Worm (Caenorhabditis elegans) whole organism, young adult: ENCODE measurements around the gene moc-1.
A peak's percentile ranks its signal among the peaks of the same experiment; 100 is the strongest.

Source experiments
- B0019.2 ChIP-seq: fragments of 200-800 bp; sonication (Bioruptor generic); conservative IDR thresholded peaks from 2 replicates; pipeline ENCODE4 v1.3.6; 2022; ENCODE audit warnings: missing genetic modification reagents, missing genetic modification characterization, missing compliant biosample characterization
- D2030.7 ChIP-seq: fragments of 200-800 bp; sonication (Bioruptor generic); IDR thresholded peaks from 2 replicates; pipeline ENCODE4 v1.3.6; 2022; ENCODE audit warnings: missing genetic modification reagents, missing genetic modification characterization, missing compliant biosample characterization
- F37B4.10 ChIP-seq: fragments of 200-800 bp; sonication (Bioruptor generic); IDR thresholded peaks from 2 replicates; pipeline ENCODE4 v1.3.6; 2022; ENCODE audit warnings: missing genetic modification characterization, missing compliant biosample characterization
- F55B11.4 ChIP-seq: sonication (generic microtip); optimal IDR thresholded peaks from 2 replicates; lab custom pipeline; 2016; ENCODE audit warnings: missing compliant biosample characterization, missing genetic modification characterization, borderline replicate concordance; ENCODE audit not compliant: insufficient read depth
- Y53F4B.3 ChIP-seq: fragments of 200-800 bp; sonication (Bioruptor generic); IDR thresholded peaks from 2 replicates; pipeline ENCODE4 v1.3.6; 2022; ENCODE audit warnings: missing genetic modification reagents, missing genetic modification characterization, missing compliant biosample characterization
- Y67H2A.10 ChIP-seq: fragments of 200-800 bp; sonication (Bioruptor generic); conservative IDR thresholded peaks from 2 replicates; pipeline ENCODE4 v1.3.6; 2022; ENCODE audit warnings: missing genetic modification reagents, missing genetic modification characterization, missing compliant biosample characterization
- akir-1 ChIP-seq: fragments of 200-800 bp; sonication (Bioruptor generic); optimal IDR thresholded peaks from 2 replicates; lab custom pipeline; 2018; ENCODE audit warnings: mild to moderate bottlenecking, missing genetic modification characterization, moderate library complexity, missing compliant biosample characterization
- ama-1 ChIP-seq, 3 experiments: fragments of 150-350 bp in 1 of 3; sonication (generic microtip) in 2 of 3; optimal IDR thresholded peaks; 2 replicates each; lab custom pipeline; 2014 to 2018; ENCODE audit warnings: missing biosample characterization in 2 of 3, missing genetic modification characterization in 2 of 3, missing genetic modification reagents in 2 of 3
- attf-3 ChIP-seq: fragments of 200-800 bp; sonication (Bioruptor generic); conservative IDR thresholded peaks from 2 replicates; pipeline ENCODE4 v1.3.6; 2022; ENCODE audit warnings: missing genetic modification reagents, missing genetic modification characterization, missing compliant biosample characterization
- ceh-100 ChIP-seq: fragments of 200-800 bp; sonication (Bioruptor generic); IDR thresholded peaks from 2 replicates; pipeline ENCODE4 v1.3.6; 2022; ENCODE audit warnings: missing genetic modification reagents, missing genetic modification characterization, missing compliant biosample characterization
- dox-1 ChIP-seq: fragments of 200-800 bp; sonication (Bioruptor generic); IDR thresholded peaks from 2 replicates; pipeline ENCODE4 v1.3.6; 2022; ENCODE audit warnings: missing genetic modification reagents, missing genetic modification characterization, missing compliant biosample characterization
- dpff-1 ChIP-seq: sonication (generic microtip); optimal IDR thresholded peaks from 2 replicates; lab custom pipeline; 2017; ENCODE audit warnings: mild to moderate bottlenecking, missing genetic modification characterization, missing compliant biosample characterization
- ets-4 ChIP-seq: fragments of 200-800 bp; sonication (Bioruptor generic); optimal IDR thresholded peaks from 2 replicates; lab custom pipeline; 2018; ENCODE audit warnings: mild to moderate bottlenecking, missing genetic modification characterization, missing compliant biosample characterization
- hlh-12 ChIP-seq: sonication (generic microtip); optimal IDR thresholded peaks from 2 replicates; lab custom pipeline; 2016; ENCODE audit warnings: missing genetic modification characterization, missing compliant biosample characterization
- hlh-26 ChIP-seq: fragments of 200-800 bp; sonication (Bioruptor generic); conservative IDR thresholded peaks from 2 replicates; pipeline ENCODE4 v1.3.6; 2022; ENCODE audit warnings: missing genetic modification reagents, missing genetic modification characterization, missing compliant biosample characterization
- let-526 ChIP-seq: fragments of 200-800 bp; sonication (Bioruptor generic); IDR thresholded peaks from 2 replicates; pipeline ENCODE4 v1.3.6; 2022; ENCODE audit warnings: missing genetic modification reagents, missing genetic modification characterization, missing compliant biosample characterization
- lin-26 ChIP-seq: fragments of 200-800 bp; sonication (Bioruptor generic); IDR thresholded peaks from 2 replicates; pipeline ENCODE4 v1.3.6; 2022; ENCODE audit warnings: missing genetic modification reagents, missing genetic modification characterization, missing compliant biosample characterization
- lin-40 ChIP-seq: sonication (generic microtip); optimal IDR thresholded peaks from 2 replicates; lab custom pipeline; 2016; ENCODE audit warnings: missing genetic modification characterization, mild to moderate bottlenecking, missing compliant biosample characterization, missing genotype, missing genetic modification reagents
- lsl-1 ChIP-seq: fragments of 200-800 bp; sonication (Bioruptor generic); optimal IDR thresholded peaks from 2 replicates; lab custom pipeline; 2018; ENCODE audit warnings: mild to moderate bottlenecking, missing genetic modification characterization, moderate library complexity, missing compliant biosample characterization
- madf-10 ChIP-seq: sonication (generic microtip); optimal IDR thresholded peaks from 2 replicates; lab custom pipeline; 2016; ENCODE audit warnings: mild to moderate bottlenecking, missing genetic modification characterization, missing compliant biosample characterization
- madf-6 ChIP-seq: fragments of 200-800 bp; sonication (Bioruptor generic); IDR thresholded peaks from 2 replicates; pipeline ENCODE4 v1.3.6; 2022; ENCODE audit warnings: missing genetic modification reagents, missing genetic modification characterization, missing compliant biosample characterization
- mcd-1 ChIP-seq: fragments of 200-800 bp; sonication (Bioruptor generic); IDR thresholded peaks from 2 replicates; pipeline ENCODE4 v1.3.6; 2022; ENCODE audit warnings: missing genetic modification reagents, missing genetic modification characterization, missing compliant biosample characterization
- mel-28 ChIP-seq: sonication (generic microtip); optimal IDR thresholded peaks from 2 replicates; lab custom pipeline; 2016; ENCODE audit warnings: borderline replicate concordance, mild to moderate bottlenecking, missing genetic modification characterization, missing compliant biosample characterization
- mes-4 ChIP-seq: sonication (generic microtip); optimal IDR thresholded peaks from 2 replicates; lab custom pipeline; 2016; ENCODE audit warnings: missing genotype, missing genetic modification characterization, missing compliant biosample characterization
- nfya-1 ChIP-seq: sonication (generic microtip); optimal IDR thresholded peaks from 2 replicates; lab custom pipeline; 2017; ENCODE audit warnings: antibody characterized with exemption, missing compliant biosample characterization, missing genetic modification characterization, borderline replicate concordance; ENCODE audit not compliant: insufficient read depth
- nfyb-1 ChIP-seq: fragments of 200-800 bp; sonication (Bioruptor generic); IDR thresholded peaks from 2 replicates; pipeline ENCODE4 v1.3.6; 2022; ENCODE audit warnings: missing genetic modification reagents, missing genetic modification characterization, missing compliant biosample characterization
- nhr-120 ChIP-seq: fragments of 200-800 bp; sonication (Bioruptor generic); IDR thresholded peaks from 2 replicates; pipeline ENCODE4 v1.3.6; 2022; ENCODE audit warnings: missing genetic modification characterization, missing compliant biosample characterization
- nhr-80 ChIP-seq: sonication (generic microtip); optimal IDR thresholded peaks from 2 replicates; lab custom pipeline; 2016; ENCODE audit warnings: missing genetic modification characterization, missing compliant biosample characterization
- pha-4 ChIP-seq: fragments of 150-350 bp; sonication (generic microtip); optimal IDR thresholded peaks from 2 replicates; lab custom pipeline; 2014; ENCODE audit warnings: missing biosample characterization, missing genetic modification reagents, missing genetic modification characterization
- rec-8 ChIP-seq, 2 experiments: sonication (generic microtip); optimal IDR thresholded peaks; 2 replicates each; lab custom pipeline; 2016; ENCODE audit warnings: mild to moderate bottlenecking in 2 of 2, missing genetic modification characterization in 2 of 2, missing genetic modification reagents in 2 of 2, missing genotype in 2 of 2, missing biosample characterization in 1 of 2, missing compliant biosample characterization in 1 of 2, moderate library complexity in 1 of 2
- snpc-3.4 ChIP-seq: sonication (generic microtip); optimal IDR thresholded peaks from 2 replicates; lab custom pipeline; 2017; ENCODE audit warnings: missing genetic modification characterization, mild to moderate bottlenecking, missing compliant biosample characterization, antibody characterized with exemption, moderate library complexity, missing genotype, missing genetic modification reagents
- zfh-2 ChIP-seq: fragments of 200-800 bp; sonication (Bioruptor generic); conservative IDR thresholded peaks from 2 replicates; pipeline ENCODE4 v1.3.6; 2022; ENCODE audit warnings: missing genetic modification reagents, missing genetic modification characterization, missing compliant biosample characterization
- ztf-18 ChIP-seq: sonication (generic microtip); optimal IDR thresholded peaks from 2 replicates; lab custom pipeline; 2016; ENCODE audit warnings: missing genotype, mild to moderate bottlenecking, missing genetic modification characterization, missing compliant biosample characterization

moc-1 gene

DNA sequence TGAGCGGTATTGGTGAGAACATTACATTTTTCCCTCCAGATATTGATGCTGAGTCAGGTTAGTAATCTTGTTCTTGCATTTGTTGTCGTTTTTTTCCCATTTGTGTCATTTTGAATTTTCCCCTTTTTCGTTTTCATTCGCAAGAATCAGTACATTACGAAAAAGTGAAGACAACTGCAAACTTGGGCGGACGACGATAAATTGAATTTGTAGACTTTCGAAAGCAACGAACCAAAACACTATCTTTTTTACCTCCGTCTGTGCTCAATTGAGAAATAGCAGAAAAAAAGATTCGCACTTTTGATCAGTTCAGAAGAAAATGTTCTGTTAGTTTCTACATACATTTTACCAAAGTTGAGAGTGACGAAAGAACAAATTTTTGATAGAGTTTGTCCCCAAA lies 16.7 kb upstream of the moc-1 start:
- no peak for TF ChIP-seq hlh-12 (tag; lab: Kevin White, UChicago)
- no peak for TF ChIP-seq ceh-100 (GFP tag; lab: Robert Waterston, UW)
- TF ChIP-seq madf-6 (GFP tag; lab: Robert Waterston, UW), result no peak
- no peak for TF ChIP-seq F55B11.4
- no peak for TF ChIP-seq ama-1 (optimal IDR thresholded peaks at IDR 0.05; lab: Kevin White, UChicago)
- TF ChIP-seq ama-1 (GFP tag; optimal IDR thresholded peaks at IDR 0.05; lab: Kevin White, UChicago), result no peak
- no peak for TF ChIP-seq Y53F4B.3
- no peak for TF ChIP-seq lsl-1 (GFP tag; lab: Kevin White, UChicago)
- no peak for TF ChIP-seq nhr-80 (tag; lab: Kevin White, UChicago)
- no peak for TF ChIP-seq F37B4.10 (GFP tag; lab: Robert Waterston, UW)
- TF ChIP-seq attf-3, result no peak
- no peak for TF ChIP-seq rec-8 (tag; optimal IDR thresholded peaks at IDR 0.05; lab: Kevin White, UChicago)
- no peak for TF ChIP-seq akir-1 (GFP tag; lab: Kevin White, UChicago)
- TF ChIP-seq dpff-1, result no peak

DNA sequence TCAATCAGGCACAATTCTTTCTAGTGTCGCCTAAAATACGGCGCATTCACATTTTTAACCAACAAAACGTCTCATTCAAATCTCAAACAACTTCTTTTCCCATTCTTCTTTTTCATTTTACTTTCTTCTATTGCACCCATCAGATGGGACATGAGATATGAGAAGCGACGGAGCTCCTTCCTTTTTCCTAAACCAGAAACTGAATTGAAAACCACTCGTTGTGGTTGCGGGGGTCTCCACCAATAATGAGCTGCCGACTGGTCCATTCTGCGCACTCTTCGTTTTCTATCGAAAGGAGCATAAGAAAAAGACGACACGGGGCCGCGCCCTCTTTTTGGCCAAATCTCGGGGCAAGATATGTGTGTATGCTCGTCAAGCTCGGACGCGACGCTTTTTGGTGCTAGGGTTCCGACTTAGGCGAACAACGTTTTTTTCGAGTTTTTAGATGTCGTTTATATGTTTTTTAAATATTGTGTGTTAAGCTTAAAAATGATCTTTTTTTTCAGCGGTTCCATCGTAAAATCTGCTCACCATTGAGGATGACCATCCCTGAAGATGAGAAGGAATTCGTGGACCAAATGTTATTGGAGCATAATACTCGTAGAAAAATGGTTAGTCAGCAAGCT lies 16.0 kb upstream of the moc-1 start, which contains the start of gene F09B9.5:
Gene F09B9.5, plus strand, starts transcription at position 501 of the 626 bp plus-strand sequence.
- TF ChIP-seq ets-4 (no peak), Y67H2A.10 (GFP tag; lab: Robert Waterston, UW) (no peak), D2030.7 (GFP tag; lab: Robert Waterston, UW) (no peak), nfyb-1 (GFP tag; lab: Robert Waterston, UW) (no peak), mcd-1 (GFP tag; lab: Robert Waterston, UW) (no peak), mel-28 (tag; lab: Kevin White, UChicago) (no peak), F55B11.4 (no peak), lin-40 (tag; lab: Kevin White, UChicago) (no peak), madf-10 (tag; lab: Kevin White, UChicago) (no peak), dox-1 (GFP tag; lab: Robert Waterston, UW) (no peak), mes-4 (tag; lab: Kevin White, UChicago) (no peak), hlh-12 (tag; lab: Kevin White, UChicago) (no peak), let-526 (GFP tag; lab: Robert Waterston, UW) (no peak), pha-4 (tag; lab: Kevin White, UChicago) (no peak), lin-26 (GFP tag; lab: Robert Waterston, UW) (no peak), nfya-1 (tag; lab: Kevin White, UChicago) (no peak), snpc-3.4 (tag; lab: Kevin White, UChicago) (no peak), ztf-18 (no peak), hlh-26 (GFP tag; lab: Robert Waterston, UW) (no peak), B0019.2 (no peak)

DNA sequence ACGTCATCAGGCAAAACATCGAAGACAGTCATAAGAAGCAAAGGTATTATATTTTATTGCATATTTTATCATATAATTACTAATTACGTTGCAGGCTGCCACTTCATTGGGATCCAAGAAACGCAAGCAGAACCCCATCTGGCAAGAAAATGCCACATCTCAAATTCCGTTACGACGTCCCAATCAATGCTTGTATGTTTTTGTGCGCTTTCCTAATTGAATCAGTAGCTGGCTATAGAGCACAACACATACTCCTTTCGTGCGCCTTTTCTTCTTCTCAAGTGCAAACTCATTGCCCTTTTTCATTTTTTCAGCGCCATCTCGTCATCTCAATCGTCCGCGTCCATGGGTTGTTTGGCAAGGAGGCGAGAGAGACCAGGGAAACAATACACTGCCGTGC lies 12.5 kb upstream of the moc-1 start:
- TF ChIP-seq nhr-120 (GFP tag; lab: Robert Waterston, UW), result no peak
- TF ChIP-seq zfh-2 (GFP tag; lab: Robert Waterston, UW), result 0 out of 2 replicates have a peak, but pooled peaks have one; percentile 11
